Worm (Caenorhabditis elegans) whole organism, young adult: Measurements from ENCODE around the gene F21D12.2.

Experiments used
- B0035.1 ChIP-seq: sonication (generic microtip); optimal IDR thresholded peaks from 2 replicates; lab custom pipeline; 2016; ENCODE audit warnings: missing genetic modification characterization, mild to moderate bottlenecking, missing compliant biosample characterization, missing genotype, missing genetic modification reagents
- F10E7.11 ChIP-seq: sonication (generic microtip); optimal IDR thresholded peaks from 2 replicates; lab custom pipeline; 2017; ENCODE audit warnings: mild to moderate bottlenecking, missing genetic modification characterization, moderate library complexity, missing compliant biosample characterization
- F39B2.1 ChIP-seq: fragments of 200-800 bp; sonication (Bioruptor generic); IDR thresholded peaks from 2 replicates; pipeline ENCODE4 v1.3.6; 2022; ENCODE audit warnings: missing genetic modification reagents, missing genetic modification characterization, missing compliant biosample characterization
- F49E8.2 ChIP-seq: sonication (generic microtip); optimal IDR thresholded peaks from 3 replicates; lab custom pipeline; 2017; ENCODE audit warnings: missing genetic modification characterization, mild to moderate bottlenecking, missing compliant biosample characterization, antibody characterized with exemption, moderate library complexity; ENCODE audit not compliant: insufficient read depth
- F55B11.4 ChIP-seq: sonication (generic microtip); optimal IDR thresholded peaks from 2 replicates; lab custom pipeline; 2016; ENCODE audit warnings: missing compliant biosample characterization, missing genetic modification characterization, borderline replicate concordance; ENCODE audit not compliant: insufficient read depth
- F57A8.1 ChIP-seq: fragments of 200-800 bp; sonication (Bioruptor generic); optimal IDR thresholded peaks from 2 replicates; lab custom pipeline; 2018; ENCODE audit warnings: mild to moderate bottlenecking, missing genetic modification characterization, moderate library complexity, missing compliant biosample characterization
- K11D2.4 ChIP-seq: fragments of 200-800 bp; sonication (Bioruptor generic); IDR thresholded peaks from 2 replicates; pipeline ENCODE4 v1.3.6; 2022; ENCODE audit warnings: missing genetic modification reagents, missing genetic modification characterization, missing compliant biosample characterization
- T26A5.8 ChIP-seq: sonication (generic microtip); optimal IDR thresholded peaks from 2 replicates; lab custom pipeline; 2016; ENCODE audit warnings: missing genetic modification characterization, missing compliant biosample characterization
- Y53G8AR.9 ChIP-seq: fragments of 200-800 bp; sonication (Bioruptor generic); conservative IDR thresholded peaks from 2 replicates; pipeline ENCODE4 v1.3.6; 2022; ENCODE audit warnings: missing genetic modification reagents, missing genetic modification characterization, missing compliant biosample characterization
- Y56A3A.18 ChIP-seq: fragments of 200-800 bp; sonication (Bioruptor generic); IDR thresholded peaks from 2 replicates; pipeline ENCODE4 v1.3.6; 2022; ENCODE audit warnings: missing genetic modification reagents, missing genetic modification characterization, missing compliant biosample characterization
- ZK185.1 ChIP-seq: sonication (generic microtip); optimal IDR thresholded peaks from 2 replicates; lab custom pipeline; 2016; ENCODE audit warnings: mild to moderate bottlenecking, missing genetic modification characterization, missing compliant biosample characterization; ENCODE audit not compliant: poor library complexity, severe bottlenecking
- aptf-3 ChIP-seq: fragments of 200-800 bp; sonication (Bioruptor generic); IDR thresholded peaks from 2 replicates; pipeline ENCODE4 v1.3.6; 2022; ENCODE audit warnings: missing genetic modification characterization, missing compliant biosample characterization
- atf-7 ChIP-seq: sonication (generic microtip); optimal IDR thresholded peaks from 2 replicates; lab custom pipeline; 2017; ENCODE audit warnings: mild to moderate bottlenecking, missing genetic modification characterization, missing compliant biosample characterization
- athp-1 ChIP-seq: sonication (generic microtip); optimal IDR thresholded peaks from 2 replicates; lab custom pipeline; 2017; ENCODE audit warnings: mild to moderate bottlenecking, missing genetic modification characterization, missing compliant biosample characterization
- cebp-2 ChIP-seq: fragments of 200-800 bp; sonication (Bioruptor generic); IDR thresholded peaks from 2 replicates; pipeline ENCODE4 v1.3.6; 2022; ENCODE audit warnings: missing genetic modification characterization, missing compliant biosample characterization
- ceh-58 ChIP-seq: fragments of 200-800 bp; sonication (Bioruptor generic); IDR thresholded peaks from 2 replicates; pipeline ENCODE4 v1.3.6; 2022; ENCODE audit warnings: missing genetic modification characterization, missing compliant biosample characterization
- ceh-91 ChIP-seq: fragments of 200-800 bp; sonication (Bioruptor generic); IDR thresholded peaks from 2 replicates; pipeline ENCODE4 v1.3.6; 2022; ENCODE audit warnings: missing genetic modification reagents, missing genetic modification characterization, missing compliant biosample characterization
- die-1 ChIP-seq: sonication (generic microtip); optimal IDR thresholded peaks from 2 replicates; lab custom pipeline; 2016; ENCODE audit warnings: missing genotype, mild to moderate bottlenecking, missing genetic modification characterization, missing compliant biosample characterization
- dpff-1 ChIP-seq: sonication (generic microtip); optimal IDR thresholded peaks from 2 replicates; lab custom pipeline; 2017; ENCODE audit warnings: mild to moderate bottlenecking, missing genetic modification characterization, missing compliant biosample characterization
- dpl-1 ChIP-seq: fragments of 150-350 bp; optimal IDR thresholded peaks from 2 replicates; lab custom pipeline; 2014; ENCODE audit warnings: missing biosample characterization, missing genetic modification reagents, missing genetic modification characterization
- egrh-3 ChIP-seq: fragments of 200-800 bp; sonication (Bioruptor generic); IDR thresholded peaks from 2 replicates; pipeline ENCODE4 v1.3.6; 2022; ENCODE audit warnings: missing genetic modification reagents, missing genetic modification characterization, missing compliant biosample characterization
- ekl-4 ChIP-seq: fragments of 200-800 bp; sonication (Bioruptor generic); IDR thresholded peaks from 2 replicates; pipeline ENCODE4 v1.3.6; 2022; ENCODE audit warnings: missing genetic modification reagents, missing genetic modification characterization, missing compliant biosample characterization
- hlh-12 ChIP-seq: sonication (generic microtip); optimal IDR thresholded peaks from 2 replicates; lab custom pipeline; 2016; ENCODE audit warnings: missing genetic modification characterization, missing compliant biosample characterization
- hlh-26 ChIP-seq: fragments of 200-800 bp; sonication (Bioruptor generic); conservative IDR thresholded peaks from 2 replicates; pipeline ENCODE4 v1.3.6; 2022; ENCODE audit warnings: missing genetic modification reagents, missing genetic modification characterization, missing compliant biosample characterization
- hrde-1 ChIP-seq: sonication (generic microtip); optimal IDR thresholded peaks from 2 replicates; lab custom pipeline; 2016; ENCODE audit warnings: missing genetic modification characterization, mild to moderate bottlenecking, missing compliant biosample characterization, moderate library complexity, missing genotype, missing genetic modification reagents, borderline replicate concordance
- hsf-1 ChIP-seq: fragments of 200-800 bp; sonication (Bioruptor generic); IDR thresholded peaks from 2 replicates; pipeline ENCODE4 v1.3.6; 2022; ENCODE audit warnings: missing genetic modification reagents, missing genetic modification characterization, missing compliant biosample characterization
- let-526 ChIP-seq: fragments of 200-800 bp; sonication (Bioruptor generic); IDR thresholded peaks from 2 replicates; pipeline ENCODE4 v1.3.6; 2022; ENCODE audit warnings: missing genetic modification reagents, missing genetic modification characterization, missing compliant biosample characterization
- lin-35 ChIP-seq, 3 experiments: fragments of 150-350 bp in 2 of 3; sonication (generic microtip) in 1 of 3; optimal IDR thresholded peaks; 2 replicates each; lab custom pipeline; 2014 to 2018; ENCODE audit warnings: missing biosample characterization in 3 of 3, missing genetic modification characterization in 3 of 3, missing genetic modification reagents in 3 of 3
- lin-40 ChIP-seq: sonication (generic microtip); optimal IDR thresholded peaks from 2 replicates; lab custom pipeline; 2016; ENCODE audit warnings: missing genetic modification characterization, mild to moderate bottlenecking, missing compliant biosample characterization, missing genotype, missing genetic modification reagents
- lsy-27 ChIP-seq: sonication (generic microtip); optimal IDR thresholded peaks from 2 replicates; lab custom pipeline; 2017; ENCODE audit warnings: missing genetic modification characterization, mild to moderate bottlenecking, missing compliant biosample characterization, antibody characterized with exemption, missing genotype, borderline replicate concordance; ENCODE audit not compliant: insufficient read depth
- madf-3 ChIP-seq: fragments of 200-800 bp; sonication (Bioruptor generic); IDR thresholded peaks from 2 replicates; pipeline ENCODE4 v1.3.6; 2022; ENCODE audit warnings: missing genetic modification reagents, missing genetic modification characterization, missing compliant biosample characterization
- madf-8 ChIP-seq: fragments of 200-800 bp; sonication (Bioruptor generic); conservative IDR thresholded peaks from 2 replicates; pipeline ENCODE4 v1.3.6; 2022; ENCODE audit warnings: missing genetic modification reagents, missing genetic modification characterization, missing compliant biosample characterization
- nfya-1 ChIP-seq: sonication (generic microtip); optimal IDR thresholded peaks from 2 replicates; lab custom pipeline; 2017; ENCODE audit warnings: antibody characterized with exemption, missing compliant biosample characterization, missing genetic modification characterization, borderline replicate concordance; ENCODE audit not compliant: insufficient read depth
- nfya-2 ChIP-seq: fragments of 200-800 bp; sonication (Bioruptor generic); IDR thresholded peaks from 2 replicates; pipeline ENCODE4 v1.3.6; 2022; ENCODE audit warnings: missing genetic modification reagents, missing genetic modification characterization, missing compliant biosample characterization
- nfyb-1 ChIP-seq: fragments of 200-800 bp; sonication (Bioruptor generic); IDR thresholded peaks from 2 replicates; pipeline ENCODE4 v1.3.6; 2022; ENCODE audit warnings: missing genetic modification reagents, missing genetic modification characterization, missing compliant biosample characterization
- rpc-1 ChIP-seq, 2 experiments: fragments of 150-350 bp in 1 of 2; sonication (generic microtip) in 1 of 2; optimal IDR thresholded peaks; 2 replicates each; lab custom pipeline; 2014 to 2018; ENCODE audit warnings: missing biosample characterization in 1 of 2, missing genetic modification characterization in 1 of 2, missing genetic modification reagents in 1 of 2, missing genotype in 1 of 2
- snpc-1.1 ChIP-seq: sonication (generic microtip); optimal IDR thresholded peaks from 2 replicates; lab custom pipeline; 2017; ENCODE audit warnings: missing genetic modification characterization, mild to moderate bottlenecking, missing compliant biosample characterization, antibody characterized with exemption, moderate library complexity, missing genotype, missing genetic modification reagents; ENCODE audit not compliant: insufficient read depth
- snpc-1.3 ChIP-seq: sonication (generic microtip); optimal IDR thresholded peaks from 2 replicates; lab custom pipeline; 2017; ENCODE audit warnings: missing genetic modification characterization, mild to moderate bottlenecking, missing compliant biosample characterization, antibody characterized with exemption, moderate library complexity, missing genotype, missing genetic modification reagents; ENCODE audit not compliant: insufficient read depth
- snpc-3.4 ChIP-seq: sonication (generic microtip); optimal IDR thresholded peaks from 2 replicates; lab custom pipeline; 2017; ENCODE audit warnings: missing genetic modification characterization, mild to moderate bottlenecking, missing compliant biosample characterization, antibody characterized with exemption, moderate library complexity, missing genotype, missing genetic modification reagents
- somi-1 ChIP-seq: fragments of 200-800 bp; sonication (Bioruptor generic); optimal IDR thresholded peaks from 2 replicates; lab custom pipeline; 2018; ENCODE audit warnings: mild to moderate bottlenecking, missing genetic modification characterization, missing compliant biosample characterization
- tbx-9 ChIP-seq: sonication (generic microtip); optimal IDR thresholded peaks from 2 replicates; lab custom pipeline; 2016; ENCODE audit warnings: borderline replicate concordance, missing genetic modification characterization, inconsistent platforms, missing compliant biosample characterization
- tlf-1 ChIP-seq: fragments of 200-800 bp; sonication (Bioruptor generic); optimal IDR thresholded peaks from 2 replicates; lab custom pipeline; 2018; ENCODE audit warnings: mild to moderate bottlenecking, missing genetic modification characterization, missing compliant biosample characterization
- xnd-1 ChIP-seq: sonication (generic microtip); optimal IDR thresholded peaks from 2 replicates; lab custom pipeline; 2016; ENCODE audit warnings: missing genotype, missing genetic modification reagents, missing genetic modification characterization, missing compliant biosample characterization
- zim-3 ChIP-seq: sonication (generic microtip); optimal IDR thresholded peaks from 2 replicates; lab custom pipeline; 2017; ENCODE audit warnings: mild to moderate bottlenecking, missing genetic modification characterization, moderate library complexity, missing compliant biosample characterization
- ztf-26 ChIP-seq: sonication (generic microtip); optimal IDR thresholded peaks from 2 replicates; lab custom pipeline; 2017; ENCODE audit warnings: missing genetic modification characterization, missing compliant biosample characterization
- ztf-28 ChIP-seq: fragments of 200-800 bp; sonication (Bioruptor generic); IDR thresholded peaks from 2 replicates; pipeline ENCODE4 v1.3.6; 2022; ENCODE audit warnings: missing genetic modification reagents, missing genetic modification characterization, missing compliant biosample characterization

F21D12.2 gene

ce11 chrII:7301670-7302151 lies 15.9 kb upstream of the F21D12.2 start, which contains the start of gene cul-4 (continued):
- peak; percentile 63 for TF ChIP-seq F49E8.2
- peak; percentile 53 for TF ChIP-seq dpl-1 (GFP tag; lab: Kevin White, UChicago)
- TF ChIP-seq atf-7 (tag; lab: Kevin White, UChicago) = no peak
- no peak for TF ChIP-seq let-526 (GFP tag; lab: Robert Waterston, UW)
- peak; percentile 85 for TF ChIP-seq ZK185.1 (tag; lab: Kevin White, UChicago)
- TF ChIP-seq ztf-28 (GFP tag; lab: Robert Waterston, UW) = 0 out of 2 replicates have a peak, but pooled peaks have one; percentile 63
- TF ChIP-seq hlh-12 (tag; lab: Kevin White, UChicago) = no peak
- TF ChIP-seq tbx-9 (tag; lab: Kevin White, UChicago) = no peak
- TF ChIP-seq die-1 (tag; lab: Kevin White, UChicago) = peak; percentile 0
- no peak for TF ChIP-seq hrde-1 (tag; lab: Kevin White, UChicago)
- TF ChIP-seq cebp-2 (GFP tag; lab: Robert Waterston, UW) = no peak
- peak; percentile 91 for TF ChIP-seq snpc-3.4
- peak; percentile 69 for TF ChIP-seq nfyb-1 (GFP tag; lab: Robert Waterston, UW)
- no peak for TF ChIP-seq somi-1
- no peak for TF ChIP-seq aptf-3 (GFP tag; lab: Robert Waterston, UW)
- no peak for TF ChIP-seq hlh-26 (GFP tag; lab: Robert Waterston, UW)
- TF ChIP-seq F39B2.1 (GFP tag; lab: Robert Waterston, UW) = no peak
- no peak for TF ChIP-seq lin-40 (tag; lab: Kevin White, UChicago)
- TF ChIP-seq Y56A3A.18 (GFP tag; lab: Robert Waterston, UW) = 0 out of 2 replicates have a peak, but pooled peaks have one; percentile 50
- no peak for TF ChIP-seq zim-3
- TF ChIP-seq F57A8.1 (GFP tag; lab: Kevin White, UChicago) = no peak
- TF ChIP-seq egrh-3 (GFP tag; lab: Robert Waterston, UW) = no peak
- TF ChIP-seq B0035.1 (tag; lab: Kevin White, UChicago) = no peak
- peak; percentile 68 for TF ChIP-seq snpc-1.3 (tag; lab: Kevin White, UChicago)
- TF ChIP-seq F55B11.4 = no peak
- no peak for TF ChIP-seq athp-1
- no peak for TF ChIP-seq nfya-1
- peak; percentile 81 for TF ChIP-seq tlf-1
- peak; percentile 79 for TF ChIP-seq snpc-1.1
- TF ChIP-seq madf-3 = peak; percentile 91
- no peak for TF ChIP-seq lsy-27 (tag; lab: Kevin White, UChicago)
- no peak for TF ChIP-seq T26A5.8 (tag; lab: Kevin White, UChicago)
- TF ChIP-seq xnd-1 = peak; percentile 97
- peak; percentile 99 for TF ChIP-seq madf-8 (GFP tag; lab: Robert Waterston, UW)
- TF ChIP-seq K11D2.4 (GFP tag; lab: Robert Waterston, UW) = no peak
- no peak for TF ChIP-seq nfya-2
- TF ChIP-seq hsf-1 (GFP tag; lab: Robert Waterston, UW) = peak; percentile 71
- TF ChIP-seq ztf-26 (tag; lab: Kevin White, UChicago) = no peak
- no peak for TF ChIP-seq ceh-58 (GFP tag; lab: Robert Waterston, UW)
- TF ChIP-seq dpff-1 (tag; lab: Kevin White, UChicago) = no peak
- TF ChIP-seq lin-35 (GFP tag; optimal IDR thresholded peaks at IDR 0.05; lab: Kevin White, UChicago) = peak in 2 of 3 experiments; percentile 25 to 59
- TF ChIP-seq F10E7.11 (tag; lab: Kevin White, UChicago) = no peak
- peak; percentile 73 for TF ChIP-seq ekl-4 (GFP tag; lab: Robert Waterston, UW)
- peak; percentile 80 for TF ChIP-seq ceh-91 (GFP tag; lab: Robert Waterston, UW)
- TF ChIP-seq rpc-1 (optimal IDR thresholded peaks at IDR 0.05; lab: Kevin White, UChicago) = no peak
- no peak for TF ChIP-seq rpc-1 (tag; optimal IDR thresholded peaks at IDR 0.05; lab: Kevin White, UChicago)
- TF ChIP-seq Y53G8AR.9 = peak; percentile 65; the same call in 1 of the 2 replicates
